Fruit fly (Drosophila melanogaster) whole organism, embryonic: ENCODE data around the gene Phs.
A peak's percentile ranks its signal among the peaks of the same experiment; 100 is the strongest.

Source experiments
- Aef1 ChIP-seq: fragments of 200-800 bp; sonication (Bioruptor generic); IDR thresholded peaks from 3 replicates; pipeline ENCODE4 v1.3.6; 2022; ENCODE audit warnings: missing biosample characterization, missing genetic modification characterization
- Bdp1 ChIP-seq: fragments of 200-800 bp; sonication (Bioruptor generic); optimal IDR thresholded peaks from 3 replicates; lab custom pipeline; 2016; ENCODE audit warnings: missing biosample characterization, missing genetic modification characterization
- CG11085 ChIP-seq: fragments of 200-800 bp; sonication (Bioruptor generic); IDR thresholded peaks from 2 replicates; pipeline ENCODE4 v1.3.6; 2022; ENCODE audit warnings: missing biosample characterization, missing genetic modification characterization
- CG11504 ChIP-seq: fragments of 200-800 bp; sonication (Bioruptor generic); optimal IDR thresholded peaks from 3 replicates; lab custom pipeline; 2019; ENCODE audit warnings: missing biosample characterization, mild to moderate bottlenecking, missing genetic modification characterization, moderate library complexity
- CG12391 ChIP-seq: fragments of 200-800 bp; sonication (Bioruptor generic); optimal IDR thresholded peaks from 3 replicates; lab custom pipeline; 2018; ENCODE audit warnings: missing biosample characterization, mild to moderate bottlenecking, missing genetic modification characterization, moderate library complexity
- CG16815 ChIP-seq: fragments of 200-800 bp; sonication (Bioruptor generic); optimal IDR thresholded peaks from 3 replicates; lab custom pipeline; 2017; ENCODE audit warnings: missing biosample characterization, mild to moderate bottlenecking, missing genetic modification characterization
- CG17568 ChIP-seq: fragments of 200-800 bp; sonication (Bioruptor generic); optimal IDR thresholded peaks from 2 replicates; lab custom pipeline; 2018; ENCODE audit warnings: missing biosample characterization, mild to moderate bottlenecking, missing genetic modification characterization, moderate library complexity
- CG17802 ChIP-seq: fragments of 200-800 bp; sonication (Bioruptor generic); optimal IDR thresholded peaks from 2 replicates; lab custom pipeline; 2018; ENCODE audit warnings: missing biosample characterization, mild to moderate bottlenecking, missing genetic modification characterization, moderate library complexity
- CG30431 ChIP-seq: fragments of 200-800 bp; sonication (Bioruptor generic); optimal IDR thresholded peaks from 2 replicates; lab custom pipeline; 2017; ENCODE audit warnings: missing biosample characterization, missing genetic modification characterization
- CG32532 ChIP-seq: fragments of 200-800 bp; sonication (Bioruptor generic); IDR thresholded peaks from 2 replicates; pipeline ENCODE4 v1.3.6; 2022; ENCODE audit warnings: missing biosample characterization, missing genetic modification characterization
- CG3995 ChIP-seq: fragments of 200-800 bp; sonication (Bioruptor generic); optimal IDR thresholded peaks from 3 replicates; lab custom pipeline; 2016; ENCODE audit warnings: missing biosample characterization, missing genetic modification characterization
- CG4328 ChIP-seq: fragments of 200-800 bp; sonication (Bioruptor generic); optimal IDR thresholded peaks from 3 replicates; lab custom pipeline; 2017; ENCODE audit warnings: missing biosample characterization, missing genetic modification reagents, missing genetic modification characterization
- CG4404 ChIP-seq: fragments of 200-800 bp; sonication (Bioruptor generic); IDR thresholded peaks from 2 replicates; pipeline ENCODE4 v1.3.6; 2022; ENCODE audit warnings: missing biosample characterization, missing genetic modification characterization
- CG8765 ChIP-seq: fragments of 200-800 bp; sonication (Bioruptor generic); IDR thresholded peaks from 2 replicates; pipeline ENCODE4 v1.3.6; 2022; ENCODE audit warnings: missing biosample characterization, missing genetic modification characterization
- CHES-1-like ChIP-seq: fragments of 200-800 bp; sonication (Bioruptor generic); optimal IDR thresholded peaks from 2 replicates; lab custom pipeline; 2016; ENCODE audit warnings: missing biosample characterization, missing genetic modification characterization
- Camta ChIP-seq: fragments of 200-800 bp; sonication (Bioruptor generic); optimal IDR thresholded peaks from 2 replicates; lab custom pipeline; 2016; ENCODE audit warnings: missing biosample characterization, missing genetic modification characterization
- CoRest ChIP-seq: fragments of 200-800 bp; sonication (Bioruptor generic); optimal IDR thresholded peaks from 3 replicates; lab custom pipeline; 2018; ENCODE audit warnings: missing biosample characterization, mild to moderate bottlenecking, missing genetic modification characterization, moderate library complexity
- E2f1 ChIP-seq: fragments of 200-800 bp; sonication (Bioruptor generic); IDR thresholded peaks from 2 replicates; pipeline ENCODE4 v1.3.6; 2022; ENCODE audit warnings: missing biosample characterization, missing genetic modification characterization
- Elba2 ChIP-seq: fragments of 200-800 bp; sonication (Bioruptor generic); optimal IDR thresholded peaks from 3 replicates; lab custom pipeline; 2016; ENCODE audit warnings: missing biosample characterization, missing genetic modification characterization
- Ets65A ChIP-seq: fragments of 200-800 bp; sonication (Bioruptor generic); peaks from one replicate; lab custom pipeline; 2016; ENCODE audit warnings: missing biosample characterization, missing genetic modification characterization
- HHEX ChIP-seq: fragments of 200-800 bp; sonication (Bioruptor generic); optimal IDR thresholded peaks from 3 replicates; lab custom pipeline; 2017; ENCODE audit warnings: missing biosample characterization, mild to moderate bottlenecking, missing genetic modification characterization, missing genetic modification reagents
- Hr78 ChIP-seq, 2 experiments: fragments of 200-800 bp in 1 of 2; fragments of >200 bp in 1 of 2; sonication (Bioruptor generic) in 1 of 2; optimal IDR thresholded peaks; 2 replicates each; lab custom pipeline; 2017 to 2019; ENCODE audit warnings: missing biosample characterization in 2 of 2, missing genetic modification characterization in 2 of 2, mild to moderate bottlenecking in 1 of 2, moderate library complexity in 1 of 2
- Kr ChIP-seq: fragments of 200-800 bp; sonication (Bioruptor generic); optimal IDR thresholded peaks from 2 replicates; lab custom pipeline; 2017; ENCODE audit warnings: missing biosample characterization, mild to moderate bottlenecking, missing genetic modification characterization
- Nf-YA ChIP-seq: fragments of 200-800 bp; sonication (Bioruptor generic); IDR thresholded peaks from 2 replicates; pipeline ENCODE4 v1.3.6; 2022; ENCODE audit warnings: missing biosample characterization, missing genetic modification characterization
- NfI ChIP-seq: fragments of 200-800 bp; sonication (Bioruptor generic); optimal IDR thresholded peaks from 3 replicates; lab custom pipeline; 2018; ENCODE audit warnings: missing biosample characterization, mild to moderate bottlenecking, missing genetic modification characterization, moderate library complexity
- Oli ChIP-seq: fragments of 200-800 bp; sonication (Bioruptor generic); optimal IDR thresholded peaks from 2 replicates; lab custom pipeline; 2018; ENCODE audit warnings: missing biosample characterization, mild to moderate bottlenecking, missing genetic modification characterization, moderate library complexity
- Six4 ChIP-seq: fragments of 200-800 bp; sonication (Bioruptor generic); optimal IDR thresholded peaks from 2 replicates; lab custom pipeline; 2016; ENCODE audit warnings: missing biosample characterization, missing genetic modification characterization
- Sry-β ChIP-seq: fragments of 200-800 bp; sonication (Bioruptor generic); optimal IDR thresholded peaks from 2 replicates; lab custom pipeline; 2018; ENCODE audit warnings: missing biosample characterization, mild to moderate bottlenecking, missing genetic modification characterization, moderate library complexity
- abd-A ChIP-seq: fragments of 200-800 bp; sonication (Bioruptor generic); optimal IDR thresholded peaks from 3 replicates; lab custom pipeline; 2019; ENCODE audit warnings: missing biosample characterization, mild to moderate bottlenecking, missing genetic modification characterization, moderate library complexity
- ap ChIP-seq: fragments of 200-800 bp; sonication (Bioruptor generic); IDR thresholded peaks from 2 replicates; pipeline ENCODE4 v1.3.6; 2022; ENCODE audit warnings: missing biosample characterization, missing genetic modification characterization
- ara ChIP-seq: fragments of 200-800 bp; sonication (Bioruptor generic); IDR thresholded peaks from 2 replicates; pipeline ENCODE4 v1.3.6; 2022; ENCODE audit warnings: missing biosample characterization, missing genetic modification characterization
- ci ChIP-seq: fragments of 200-800 bp; sonication (Bioruptor generic); IDR thresholded peaks from 3 replicates; pipeline ENCODE4 v1.3.6; 2022; ENCODE audit warnings: missing biosample characterization, missing genetic modification characterization
- cwo ChIP-seq: fragments of 200-800 bp; sonication (Bioruptor generic); optimal IDR thresholded peaks from 3 replicates; lab custom pipeline; 2017; ENCODE audit warnings: missing biosample characterization, missing genetic modification characterization, mild to moderate bottlenecking, moderate library complexity, missing genetic modification reagents
- dmrt11E ChIP-seq: fragments of 200-800 bp; sonication (Bioruptor generic); optimal IDR thresholded peaks from 3 replicates; lab custom pipeline; 2018; ENCODE audit warnings: missing biosample characterization, mild to moderate bottlenecking, missing genetic modification characterization, moderate library complexity
- eve ChIP-seq, 2 experiments: fragments of >200 bp; optimal IDR thresholded peaks; 2 replicates each; lab custom pipeline; 2017; ENCODE audit warnings: missing biosample characterization in 2 of 2, missing genetic modification characterization in 2 of 2
- exex ChIP-seq: fragments of 200-800 bp; sonication (Bioruptor generic); optimal IDR thresholded peaks from 4 replicates; lab custom pipeline; 2018; ENCODE audit warnings: missing biosample characterization, mild to moderate bottlenecking, missing genetic modification characterization, moderate library complexity
- fd3F ChIP-seq: fragments of 200-800 bp; sonication (Bioruptor generic); optimal IDR thresholded peaks from 2 replicates; lab custom pipeline; 2018; ENCODE audit warnings: missing biosample characterization, mild to moderate bottlenecking, missing genetic modification characterization, moderate library complexity
- gem ChIP-seq: fragments of 200-800 bp; sonication (Bioruptor generic); optimal IDR thresholded peaks from 2 replicates; lab custom pipeline; 2019; ENCODE audit warnings: missing biosample characterization, mild to moderate bottlenecking, missing genetic modification characterization, moderate library complexity
- gfzf ChIP-seq: fragments of 200-800 bp; sonication (Bioruptor generic); optimal IDR thresholded peaks from 2 replicates; lab custom pipeline; 2016; ENCODE audit warnings: missing biosample characterization, mild to moderate bottlenecking, missing genetic modification characterization, moderate library complexity
- grn ChIP-seq: fragments of 200-800 bp; sonication (Bioruptor generic); optimal IDR thresholded peaks from 3 replicates; lab custom pipeline; 2017; ENCODE audit warnings: missing biosample characterization, missing genetic modification characterization
- hb ChIP-seq: fragments of 200-800 bp; sonication (Bioruptor generic); IDR thresholded peaks from 3 replicates; pipeline ENCODE4 v1.3.6; 2022; ENCODE audit warnings: missing biosample characterization, missing genetic modification characterization; ENCODE audit not compliant: partially characterized antibody
- odd ChIP-seq: fragments of 200-800 bp; sonication (Bioruptor generic); optimal IDR thresholded peaks from 2 replicates; lab custom pipeline; 2017; ENCODE audit warnings: missing biosample characterization, mild to moderate bottlenecking, missing genetic modification characterization
- pho ChIP-seq: fragments of 200-800 bp; sonication (Bioruptor generic); optimal IDR thresholded peaks from 2 replicates; lab custom pipeline; 2016; ENCODE audit warnings: missing biosample characterization, missing genetic modification characterization
- prd ChIP-seq, 3 experiments: fragments of >200 bp in 2 of 3; fragments of 200-800 bp in 1 of 3; sonication (Bioruptor generic) in 1 of 3; optimal IDR thresholded peaks in 2 of 3; IDR thresholded peaks in 1 of 3; 2 replicates in 2 of 3; 3 replicates in 1 of 3; pipeline versions ENCODE4 v1.3.6 to Lab custom; 2017 to 2022; ENCODE audit warnings: missing biosample characterization in 1 of 3, missing genetic modification characterization in 1 of 3
- run ChIP-seq: fragments of 200-800 bp; sonication (Bioruptor generic); optimal IDR thresholded peaks from 3 replicates; lab custom pipeline; 2018; ENCODE audit warnings: missing biosample characterization, mild to moderate bottlenecking, missing genetic modification characterization
- tll ChIP-seq, 2 experiments: fragments of 200-800 bp in 1 of 2; fragments of >200 bp in 1 of 2; sonication (Bioruptor generic) in 1 of 2; optimal IDR thresholded peaks; 2 replicates each; lab custom pipeline; 2017 to 2019; ENCODE audit warnings: missing biosample characterization in 2 of 2, missing genetic modification characterization in 2 of 2, mild to moderate bottlenecking in 1 of 2, moderate library complexity in 1 of 2
- tna ChIP-seq: fragments of 200-800 bp; sonication (Bioruptor generic); IDR thresholded peaks from 2 replicates; pipeline ENCODE4 v1.3.6; 2022; ENCODE audit warnings: missing biosample characterization, missing genetic modification characterization; ENCODE audit not compliant: partially characterized antibody
- vnd ChIP-seq: fragments of 200-800 bp; sonication (Bioruptor generic); IDR thresholded peaks from 3 replicates; pipeline ENCODE4 v1.3.6; 2022; ENCODE audit warnings: missing biosample characterization, missing genetic modification characterization; ENCODE audit not compliant: partially characterized antibody
- wdn ChIP-seq: fragments of 200-800 bp; sonication (Bioruptor generic); IDR thresholded peaks from 2 replicates; pipeline ENCODE4 v1.3.6; 2022; ENCODE audit warnings: missing biosample characterization, missing genetic modification characterization
- zen ChIP-seq: fragments of 200-800 bp; sonication (Bioruptor generic); optimal IDR thresholded peaks from 3 replicates; lab custom pipeline; 2018; ENCODE audit warnings: missing biosample characterization, mild to moderate bottlenecking, missing genetic modification characterization, moderate library complexity

Gene Phs

DNA sequence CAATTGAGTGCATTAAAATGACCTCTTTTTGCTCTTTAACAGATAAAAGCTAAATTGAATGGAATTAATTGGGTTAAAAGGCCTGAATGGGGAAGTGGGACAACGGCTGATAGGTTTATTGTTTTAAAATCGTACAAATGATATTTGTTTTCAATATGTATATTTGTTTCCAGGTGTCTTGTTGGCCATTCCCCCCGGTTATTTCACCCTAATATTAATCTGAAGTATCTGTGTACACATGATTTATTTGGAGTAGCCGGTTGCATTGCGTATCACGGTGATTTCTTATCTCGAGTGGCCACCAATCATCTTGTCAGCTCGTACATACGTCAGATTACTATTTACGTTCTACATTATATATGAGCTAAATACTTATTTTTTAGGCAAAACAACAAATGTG, 16.7 kb downstream of the Phs start:
- no peak for TF ChIP-seq E2f1 (GFP tag; lab: Robert Waterston, UW)
- peak; percentile 84 for TF ChIP-seq exex (tag; lab: Kevin White, UChicago)
- TF ChIP-seq CoRest, result no peak
- TF ChIP-seq Camta (GFP tag; lab: Kevin White, UChicago), result peak; percentile 9
- no peak for TF ChIP-seq CG11504 (tag; lab: Kevin White, UChicago)
- TF ChIP-seq Six4 (GFP tag; lab: Kevin White, UChicago), result no peak
- TF ChIP-seq Ets65A (GFP tag; lab: Kevin White, UChicago), result no peak
- TF ChIP-seq wdn, result no peak
- TF ChIP-seq Elba2 (GFP tag; lab: Kevin White, UChicago), result no peak
- no peak for TF ChIP-seq CG11085 (GFP tag; lab: Robert Waterston, UW)
- peak; percentile 16 for TF ChIP-seq dmrt11E (tag; lab: Kevin White, UChicago)
- TF ChIP-seq Kr (GFP tag; lab: Kevin White, UChicago), result no peak
- no peak for TF ChIP-seq CG32532
- no peak for TF ChIP-seq tll (GFP tag; optimal IDR thresholded peaks at IDR 0.05; lab: Kevin White, UChicago)
- TF ChIP-seq cwo (GFP tag; lab: Kevin White, UChicago), result peak; percentile 30
- TF ChIP-seq hb (GFP tag; lab: Robert Waterston, UW), result no peak
- no peak for TF ChIP-seq CHES-1-like (GFP tag; lab: Kevin White, UChicago)
- TF ChIP-seq gem (tag; lab: Kevin White, UChicago), result no peak
- no peak for TF ChIP-seq CG3995 (GFP tag; lab: Kevin White, UChicago)
- no peak for TF ChIP-seq odd (GFP tag; lab: Kevin White, UChicago)
- TF ChIP-seq CG16815, result no peak
- TF ChIP-seq Hr78 (GFP tag; optimal IDR thresholded peaks at IDR 0.05; lab: Kevin White, UChicago), result no peak
- no peak for TF ChIP-seq zen
- no peak for TF ChIP-seq run (tag; lab: Kevin White, UChicago)
- no peak for TF ChIP-seq Nf-YA (GFP tag; lab: Robert Waterston, UW)
- no peak for TF ChIP-seq abd-A (tag; lab: Kevin White, UChicago)
- TF ChIP-seq fd3F (GFP tag; lab: Kevin White, UChicago), result no peak
- TF ChIP-seq Bdp1, result no peak
- TF ChIP-seq gfzf (GFP tag; lab: Kevin White, UChicago), result no peak
- no peak for TF ChIP-seq Sry-β (GFP tag; lab: Kevin White, UChicago)
- no peak for TF ChIP-seq CG12391 (tag; lab: Kevin White, UChicago)
- no peak for TF ChIP-seq CG17802
- no peak for TF ChIP-seq CG4328 (GFP tag; lab: Kevin White, UChicago)
- TF ChIP-seq NfI (GFP tag; lab: Kevin White, UChicago), result no peak
- no peak for TF ChIP-seq HHEX (GFP tag; lab: Kevin White, UChicago)
- TF ChIP-seq CG8765 (GFP tag; lab: Robert Waterston, UW), result no peak
- TF ChIP-seq eve (GFP tag; optimal IDR thresholded peaks at IDR 0.05; lab: Kevin White, UChicago), result no peak
- peak; percentile 58; the same call in 2 of the 3 replicates for TF ChIP-seq vnd (GFP tag; lab: Robert Waterston, UW)
- TF ChIP-seq Oli, result no peak
- no peak for TF ChIP-seq ci (GFP tag; lab: Robert Waterston, UW)
- no peak for TF ChIP-seq ap (GFP tag; lab: Robert Waterston, UW)
- no peak for TF ChIP-seq CG4404 (GFP tag; lab: Robert Waterston, UW)
- no peak for TF ChIP-seq Aef1 (GFP tag; lab: Robert Waterston, UW)
- peak; percentile 50; the same call in 1 of the 2 replicates for TF ChIP-seq ara (GFP tag; lab: Robert Waterston, UW)
- TF ChIP-seq pho (GFP tag; lab: Kevin White, UChicago), result no peak
- no peak for TF ChIP-seq CG17568
- TF ChIP-seq tna, result no peak
- TF ChIP-seq CG30431, result no peak
- TF ChIP-seq prd (optimal IDR thresholded peaks at IDR 0.05; lab: Kevin White, UChicago), result no peak
- TF ChIP-seq prd (GFP tag; IDR thresholded peaks at IDR 0.05; lab: Robert Waterston, UW), result no peak
- peak; percentile 81 for TF ChIP-seq grn (GFP tag; lab: Kevin White, UChicago)
